Fruit fly (Drosophila melanogaster) S2 (cell line): ENCODE results near the gene PGAP5.

Experiments
- CG8478 ChIP-seq: fragments of >200 bp; optimal IDR thresholded peaks from 2 replicates; lab custom pipeline; 2018
- CTCF ChIP-seq, 2 experiments: fragments of >200 bp; optimal IDR thresholded peaks; 2 replicates each; lab custom pipeline; 2018

dm6 chr2L:8239712-8240245, 41.1 kb downstream of the PGAP5 start, which contains the start of gene Pvr:
- TF ChIP-seq CG8478 (lab: Kevin White, UChicago) (no peak), CTCF (optimal IDR thresholded peaks at IDR 0.05; lab: Kevin White, UChicago) (peak in 1 of 2 experiments; percentile 55)
